Worm (Caenorhabditis elegans) whole organism, L1 larva: ENCODE results near the gene C03B1.1.

Experiments used
- fos-1 ChIP-seq: fragments of 150-350 bp; optimal IDR thresholded peaks from 2 replicates; lab custom pipeline; 2014; ENCODE audit warnings: missing biosample characterization, missing genetic modification characterization
- mdl-1 ChIP-seq, 2 experiments: fragments of 150-350 bp; optimal IDR thresholded peaks; 2 replicates each; lab custom pipeline; 2014 to 2017; ENCODE audit warnings: missing biosample characterization in 2 of 2, missing genetic modification characterization in 2 of 2, inconsistent platforms in 1 of 2
- nhr-76 ChIP-seq: sonication (generic microtip); optimal IDR thresholded peaks from 2 replicates; lab custom pipeline; 2017; ENCODE audit warnings: missing biosample characterization, missing genetic modification characterization

- TF ChIP-seq fos-1 (tag; lab: Kevin White, UChicago): no peak
- TF ChIP-seq mdl-1 (tag; optimal IDR thresholded peaks at IDR 0.05; lab: Kevin White, UChicago): no peak
- TF ChIP-seq nhr-76 (tag; lab: Kevin White, UChicago): no peak
These were observed 19.4 kb upstream of the C03B1.1 start, which contains the start of gene C03B1.5 for ce11 chrX:6355030-6355635.
